Worm (Caenorhabditis elegans): ENCODE data around the gene F14B8.4.
A peak's percentile ranks its signal among the peaks of the same experiment; 100 is the strongest.

The F14B8.4 gene

DNA sequence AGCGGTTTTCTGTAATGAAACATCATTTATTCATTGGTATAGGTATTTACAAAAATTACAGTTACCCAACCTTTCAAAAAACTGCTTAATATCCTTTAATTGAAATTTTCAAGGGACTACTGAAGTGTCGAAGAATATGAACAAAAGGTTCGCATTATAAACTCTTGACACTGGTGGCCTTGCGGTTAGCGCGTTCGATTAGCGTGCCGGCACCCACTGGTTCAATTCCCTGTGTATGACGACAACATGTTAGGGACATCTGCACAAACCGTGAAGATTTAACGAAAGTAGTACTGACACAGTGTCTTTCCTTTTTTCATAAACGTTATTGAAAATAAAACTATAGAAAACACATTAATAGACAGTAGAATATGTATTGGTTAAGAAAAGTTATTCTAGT is 32.0 kb downstream of the F14B8.4 start (continued):
- TF ChIP-seq ceh-18 (tag; optimal IDR thresholded peaks at IDR 0.05): peak; percentile 5
- no peak for TF ChIP-seq ahr-1 (tag; optimal IDR thresholded peaks at IDR 0.05)
- no peak for TF ChIP-seq ztf-16 (tag; optimal IDR thresholded peaks at IDR 0.05)
- no peak for TF ChIP-seq pax-1 (tag; optimal IDR thresholded peaks at IDR 0.05)
- no peak for TF ChIP-seq unc-86 (tag; optimal IDR thresholded peaks at IDR 0.05)
- no peak for TF ChIP-seq K09A11.1 (tag; optimal IDR thresholded peaks at IDR 0.05; ENCODE audit: insufficient read depth)
- no peak for TF ChIP-seq zip-5 (tag; optimal IDR thresholded peaks at IDR 0.05)
- no peak for TF ChIP-seq F13H6.1 (tag; optimal IDR thresholded peaks at IDR 0.05)
- TF ChIP-seq T23F11.4 (GFP tag; optimal IDR thresholded peaks at IDR 0.05): no peak
- TF ChIP-seq ceh-22 (tag; optimal IDR thresholded peaks at IDR 0.05): no peak
- TF ChIP-seq sox-4 (tag; optimal IDR thresholded peaks at IDR 0.05): no peak
- TF ChIP-seq pha-2 (tag; optimal IDR thresholded peaks at IDR 0.05): no peak
- peak; percentile 32 for TF ChIP-seq ref-2 (tag; optimal IDR thresholded peaks at IDR 0.05)
- TF ChIP-seq ceh-30 (tag; optimal IDR thresholded peaks at IDR 0.05): no peak
- TF ChIP-seq ceh-2 (tag; optimal IDR thresholded peaks at IDR 0.05): no peak
- peak; percentile 11 for TF ChIP-seq npax-4 (tag; optimal IDR thresholded peaks at IDR 0.05)

DNA sequence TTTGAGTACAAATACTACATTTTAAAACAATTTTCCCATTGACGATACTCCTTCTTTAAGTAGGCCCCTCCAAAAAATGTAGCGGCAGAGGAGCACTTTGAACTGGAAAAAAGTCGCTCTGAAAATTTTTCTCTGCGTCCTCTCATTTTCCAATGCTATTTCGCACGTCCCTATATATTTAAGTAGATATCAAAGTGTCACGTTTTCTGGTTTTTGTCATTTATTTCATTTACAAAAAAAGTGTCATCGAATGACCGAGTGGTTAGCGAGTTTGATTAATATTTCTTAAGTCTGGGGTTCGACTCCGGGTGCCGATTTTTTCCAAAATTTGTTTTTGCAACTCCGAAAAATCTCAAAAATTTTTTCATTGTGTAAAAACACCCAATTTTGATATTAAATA is 32.8 kb downstream of the F14B8.4 start:
- no peak for TF ChIP-seq fax-1 (tag; optimal IDR thresholded peaks at IDR 0.05)
- no peak for TF ChIP-seq ceh-14 (tag; optimal IDR thresholded peaks at IDR 0.05)
- TF ChIP-seq pros-1 (tag; optimal IDR thresholded peaks at IDR 0.05): no peak
- TF ChIP-seq unc-86 (tag; optimal IDR thresholded peaks at IDR 0.05): no peak
- no peak for TF ChIP-seq pag-3 (tag; optimal IDR thresholded peaks at IDR 0.05; ENCODE audit: borderline replicate concordance)
- no peak for TF ChIP-seq ceh-31 (tag; optimal IDR thresholded peaks at IDR 0.05)
- TF ChIP-seq hlh-15 (tag; optimal IDR thresholded peaks at IDR 0.05): no peak
- TF ChIP-seq ztf-16 (tag; optimal IDR thresholded peaks at IDR 0.05): no peak
- no peak for TF ChIP-seq sox-2 (GFP tag; IDR thresholded peaks at IDR 0.05)

DNA sequence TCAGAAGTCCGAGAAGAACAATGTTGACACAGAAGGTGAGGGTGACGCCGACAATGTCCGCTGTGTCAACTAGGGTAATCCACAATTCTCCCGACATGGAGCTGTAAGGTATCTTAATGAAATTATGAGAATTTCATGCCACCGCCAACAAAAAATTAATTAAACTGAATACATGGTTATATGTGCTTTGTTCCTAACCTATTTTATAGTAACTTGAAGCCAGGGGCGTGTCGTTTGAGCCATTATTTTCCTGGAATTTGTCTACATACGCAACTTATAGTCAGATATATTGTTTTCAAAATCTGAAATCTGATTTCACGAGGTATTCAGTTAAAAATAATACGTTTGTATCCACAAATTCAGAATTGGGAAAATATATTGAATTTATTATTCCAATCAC is 33.9 kb downstream of the F14B8.4 start, which contains the start of gene odr-10:
Gene odr-10 (minus strand): TSS at position 101 of the 400 bp plus-strand sequence.
- TF ChIP-seq pqm-1 (tag; optimal IDR thresholded peaks at IDR 0.05) (no peak), hlh-30 (tag; optimal IDR thresholded peaks at IDR 0.05; ENCODE audit: insufficient read depth) (no peak), ttx-3 (tag; optimal IDR thresholded peaks at IDR 0.05) (no peak), pros-1 (tag; optimal IDR thresholded peaks at IDR 0.05) (no peak)

DNA sequence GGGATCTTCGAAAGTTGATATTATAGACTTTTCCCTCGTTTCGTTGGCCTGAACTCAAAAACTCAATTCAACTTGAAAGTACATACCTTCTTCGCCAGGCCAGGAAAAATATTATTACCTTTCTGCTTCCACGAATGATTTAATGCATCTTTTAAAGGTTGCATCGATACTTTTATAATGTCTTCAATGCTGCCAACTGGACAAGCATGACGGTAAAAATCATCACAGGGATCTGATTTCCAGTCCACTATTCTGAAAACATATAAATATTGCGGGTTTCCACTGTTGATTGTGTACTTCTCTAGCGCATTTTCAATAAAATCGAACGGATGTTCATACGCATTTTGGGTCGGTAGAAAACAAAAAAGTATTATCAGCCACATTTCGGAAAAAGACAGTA is 36.7 kb downstream of the F14B8.4 start, which contains the start of gene nep-4:
Gene nep-4 (minus strand): TSS at position 393 of the 400 bp plus-strand sequence.
- no peak for TF ChIP-seq odd-2 (tag; optimal IDR thresholded peaks at IDR 0.05)
- no peak for TF ChIP-seq ceh-19 (GFP tag; optimal IDR thresholded peaks at IDR 0.05)
- no peak for TF ChIP-seq ets-4 (tag; optimal IDR thresholded peaks at IDR 0.05)
- TF ChIP-seq gmeb-2 (tag; optimal IDR thresholded peaks at IDR 0.05): no peak
- TF ChIP-seq ceh-2 (tag; optimal IDR thresholded peaks at IDR 0.05): no peak
- no peak for TF ChIP-seq ceh-24 (tag; optimal IDR thresholded peaks at IDR 0.05)
- no peak for TF ChIP-seq pha-2 (tag; optimal IDR thresholded peaks at IDR 0.05)
- no peak for TF ChIP-seq zip-5 (tag; optimal IDR thresholded peaks at IDR 0.05)
- no peak for TF ChIP-seq ceh-45 (GFP tag; IDR thresholded peaks at IDR 0.05)
- TF ChIP-seq K02D7.2 (tag; optimal IDR thresholded peaks at IDR 0.05): no peak
- no peak for TF ChIP-seq lim-6 (tag; optimal IDR thresholded peaks at IDR 0.05)

DNA sequence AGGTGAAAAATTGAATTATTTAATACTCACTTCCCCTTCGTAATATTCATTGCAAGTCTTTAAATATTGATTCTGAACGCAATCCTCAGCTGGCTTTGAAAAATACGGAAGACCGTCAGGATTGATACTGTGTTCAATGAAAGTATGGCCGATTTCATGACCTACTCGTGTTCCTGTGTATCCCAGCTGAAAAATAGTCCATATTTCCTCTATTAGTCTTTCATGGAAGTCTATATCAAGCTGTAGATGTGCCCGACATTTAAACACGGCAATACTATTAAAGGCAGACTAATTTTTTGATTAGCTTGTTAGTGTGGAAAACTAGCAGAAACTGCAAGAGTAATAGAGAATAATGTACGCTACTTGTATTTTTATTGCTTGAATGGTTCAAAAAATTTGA is 38.2 kb downstream of the F14B8.4 start:
- TF ChIP-seq ceh-45 (GFP tag; IDR thresholded peaks at IDR 0.05) (no peak), dve-1 (tag; optimal IDR thresholded peaks at IDR 0.05) (no peak), ceh-14 (tag; optimal IDR thresholded peaks at IDR 0.05) (no peak), ceh-19 (GFP tag; optimal IDR thresholded peaks at IDR 0.05) (no peak), hlh-13 (GFP tag; optimal IDR thresholded peaks at IDR 0.05) (no peak), fkh-10 (GFP tag; optimal IDR thresholded peaks at IDR 0.05) (no peak), Y22D7AL.16 (tag; optimal IDR thresholded peaks at IDR 0.05) (no peak), C08G9.2 (tag; optimal IDR thresholded peaks at IDR 0.05) (no peak), fkh-6 (tag; optimal IDR thresholded peaks at IDR 0.05) (no peak)
